Fruit fly (Drosophila melanogaster) whole organism, embryonic: ENCODE data around the gene CecA1.

ENCODE experiments used
- Atf6 ChIP-seq: fragments of 200-800 bp; sonication (Bioruptor generic); IDR thresholded peaks from 2 replicates; pipeline ENCODE4 v1.3.6; 2022; ENCODE audit warnings: missing biosample characterization, missing genetic modification characterization
- B-H2 ChIP-seq: fragments of 200-800 bp; sonication (Bioruptor generic); optimal IDR thresholded peaks from 2 replicates; lab custom pipeline; 2018; ENCODE audit warnings: missing biosample characterization, mild to moderate bottlenecking, missing genetic modification characterization
- CG11398 ChIP-seq: fragments of 200-800 bp; sonication (Bioruptor generic); optimal IDR thresholded peaks from 2 replicates; lab custom pipeline; 2016; ENCODE audit warnings: missing biosample characterization, missing genetic modification characterization
- CG11504 ChIP-seq: fragments of 200-800 bp; sonication (Bioruptor generic); optimal IDR thresholded peaks from 3 replicates; lab custom pipeline; 2019; ENCODE audit warnings: missing biosample characterization, mild to moderate bottlenecking, missing genetic modification characterization, moderate library complexity
- CG12155 ChIP-seq: fragments of 200-800 bp; sonication (Bioruptor generic); optimal IDR thresholded peaks from 3 replicates; lab custom pipeline; 2016; ENCODE audit warnings: missing biosample characterization, missing genetic modification characterization
- CG12219 ChIP-seq: fragments of 200-800 bp; sonication (Bioruptor generic); optimal IDR thresholded peaks from 3 replicates; lab custom pipeline; 2018; ENCODE audit warnings: missing biosample characterization, mild to moderate bottlenecking, missing genetic modification characterization
- CG14441 ChIP-seq: fragments of 200-800 bp; sonication (Bioruptor generic); IDR thresholded peaks from 2 replicates; pipeline ENCODE4 v1.3.6; 2022; ENCODE audit warnings: missing biosample characterization, missing genetic modification characterization
- CG16813 ChIP-seq: fragments of 200-800 bp; sonication (Bioruptor generic); IDR thresholded peaks from 3 replicates; pipeline ENCODE4 v1.3.6; 2022; ENCODE audit warnings: missing biosample characterization, missing genetic modification characterization; ENCODE audit not compliant: partially characterized antibody
- CG17568 ChIP-seq: fragments of 200-800 bp; sonication (Bioruptor generic); optimal IDR thresholded peaks from 2 replicates; lab custom pipeline; 2018; ENCODE audit warnings: missing biosample characterization, mild to moderate bottlenecking, missing genetic modification characterization, moderate library complexity
- CG2116 ChIP-seq: fragments of 200-800 bp; sonication (Bioruptor generic); optimal IDR thresholded peaks from 3 replicates; lab custom pipeline; 2018; ENCODE audit warnings: missing biosample characterization, mild to moderate bottlenecking, missing genetic modification characterization
- CG2202 ChIP-seq: fragments of 200-800 bp; sonication (Bioruptor generic); optimal IDR thresholded peaks from 2 replicates; lab custom pipeline; 2018; ENCODE audit warnings: missing biosample characterization, mild to moderate bottlenecking, missing genetic modification characterization
- CG31365 ChIP-seq: fragments of 200-800 bp; sonication (Bioruptor generic); optimal IDR thresholded peaks from 2 replicates; lab custom pipeline; 2018; ENCODE audit warnings: missing biosample characterization, mild to moderate bottlenecking, missing genetic modification characterization
- CG31388 ChIP-seq: fragments of 200-800 bp; sonication (Bioruptor generic); optimal IDR thresholded peaks from 2 replicates; lab custom pipeline; 2016; ENCODE audit warnings: missing biosample characterization, missing genetic modification characterization
- CG4730 ChIP-seq: fragments of 200-800 bp; sonication (Bioruptor generic); IDR thresholded peaks from 2 replicates; pipeline ENCODE4 v1.3.6; 2022; ENCODE audit warnings: missing biosample characterization, missing genetic modification characterization
- CG6175 ChIP-seq: fragments of 200-800 bp; sonication (Bioruptor generic); IDR thresholded peaks from 3 replicates; pipeline ENCODE4 v1.3.6; 2022; ENCODE audit warnings: missing biosample characterization, missing genetic modification characterization
- CG8359 ChIP-seq: fragments of 200-800 bp; sonication (Bioruptor generic); optimal IDR thresholded peaks from 2 replicates; lab custom pipeline; 2017; ENCODE audit warnings: missing biosample characterization, mild to moderate bottlenecking, missing genetic modification characterization, borderline replicate concordance
- CG8478 ChIP-seq: fragments of >200 bp; optimal IDR thresholded peaks from 2 replicates; lab custom pipeline; 2018
- CG8924 ChIP-seq: fragments of 200-800 bp; optimal IDR thresholded peaks from 3 replicates; lab custom pipeline; 2019; ENCODE audit warnings: missing biosample characterization, mild to moderate bottlenecking, missing genetic modification characterization, moderate library complexity
- CkIIα-i1 ChIP-seq: fragments of 200-800 bp; sonication (Bioruptor generic); IDR thresholded peaks from 2 replicates; pipeline ENCODE4 v1.3.6; 2022; ENCODE audit warnings: missing biosample characterization, missing genetic modification characterization
- Dbx ChIP-seq: fragments of 200-800 bp; sonication (Bioruptor generic); IDR thresholded peaks from 3 replicates; pipeline ENCODE4 v1.3.6; 2022; ENCODE audit warnings: missing biosample characterization, missing genetic modification characterization
- Dek ChIP-seq: fragments of 200-800 bp; sonication (Bioruptor generic); optimal IDR thresholded peaks from 3 replicates; lab custom pipeline; 2019; ENCODE audit warnings: missing biosample characterization, mild to moderate bottlenecking, missing genetic modification characterization, moderate library complexity
- Ets97D ChIP-seq: fragments of 200-800 bp; sonication (Bioruptor generic); optimal IDR thresholded peaks from 3 replicates; lab custom pipeline; 2016; ENCODE audit warnings: missing biosample characterization, missing genetic modification characterization
- Fer1 ChIP-seq: fragments of 200-800 bp; sonication (Bioruptor generic); optimal IDR thresholded peaks from 2 replicates; lab custom pipeline; 2017; ENCODE audit warnings: missing biosample characterization, mild to moderate bottlenecking, missing genetic modification characterization
- HHEX ChIP-seq: fragments of 200-800 bp; sonication (Bioruptor generic); optimal IDR thresholded peaks from 3 replicates; lab custom pipeline; 2017; ENCODE audit warnings: missing biosample characterization, mild to moderate bottlenecking, missing genetic modification characterization, missing genetic modification reagents
- Lhr ChIP-seq: fragments of 200-800 bp; sonication (Bioruptor generic); optimal IDR thresholded peaks from 3 replicates; lab custom pipeline; 2017; ENCODE audit warnings: mild to moderate bottlenecking, missing biosample characterization, missing genetic modification reagents, missing genetic modification characterization
- Lim3 ChIP-seq: fragments of 200-800 bp; sonication (Bioruptor generic); IDR thresholded peaks from 2 replicates; pipeline ENCODE4 v1.3.6; 2022; ENCODE audit warnings: missing biosample characterization, missing genetic modification characterization
- Lpt ChIP-seq: fragments of >200 bp; optimal IDR thresholded peaks from 2 replicates; lab custom pipeline; 2018; ENCODE audit warnings: missing biosample characterization, missing genetic modification characterization
- Mad ChIP-seq: fragments of 200-800 bp; sonication (Bioruptor generic); optimal IDR thresholded peaks from 2 replicates; lab custom pipeline; 2016; ENCODE audit warnings: missing biosample characterization, missing genetic modification characterization
- Med ChIP-seq: fragments of 200-800 bp; sonication (Bioruptor generic); peaks from one replicate; lab custom pipeline; 2016; ENCODE audit warnings: missing biosample characterization, missing genetic modification characterization, mild to moderate bottlenecking, inconsistent platforms, moderate library complexity
- NK7.1 ChIP-seq: fragments of 200-800 bp; sonication (Bioruptor generic); optimal IDR thresholded peaks from 3 replicates; lab custom pipeline; 2016; ENCODE audit warnings: missing biosample characterization, missing genetic modification characterization
- Nf-YB ChIP-seq: fragments of 200-800 bp; sonication (Bioruptor generic); optimal IDR thresholded peaks from 3 replicates; lab custom pipeline; 2019; ENCODE audit warnings: missing biosample characterization, mild to moderate bottlenecking, missing genetic modification characterization, moderate library complexity
- Six4 ChIP-seq: fragments of 200-800 bp; sonication (Bioruptor generic); optimal IDR thresholded peaks from 2 replicates; lab custom pipeline; 2016; ENCODE audit warnings: missing biosample characterization, missing genetic modification characterization
- Vsx1 ChIP-seq: fragments of 200-800 bp; sonication (Bioruptor generic); optimal IDR thresholded peaks from 2 replicates; lab custom pipeline; 2017; ENCODE audit warnings: missing biosample characterization, mild to moderate bottlenecking, missing genetic modification characterization, missing genetic modification reagents
- Xrp1 ChIP-seq: fragments of 200-800 bp; sonication (Bioruptor generic); IDR thresholded peaks from 2 replicates; pipeline ENCODE4 v1.3.6; 2022; ENCODE audit warnings: missing biosample characterization, missing genetic modification characterization
- az2 ChIP-seq: fragments of 200-800 bp; sonication (Bioruptor generic); optimal IDR thresholded peaks from 3 replicates; lab custom pipeline; 2016; ENCODE audit warnings: missing biosample characterization, missing genetic modification characterization
- bbx ChIP-seq: fragments of 200-800 bp; sonication (Bioruptor generic); IDR thresholded peaks from 2 replicates; pipeline ENCODE4 v1.3.6; 2022; ENCODE audit warnings: missing biosample characterization, missing genetic modification characterization; ENCODE audit not compliant: partially characterized antibody
- chn ChIP-seq: fragments of 200-800 bp; sonication (Bioruptor generic); optimal IDR thresholded peaks from 2 replicates; lab custom pipeline; 2016; ENCODE audit warnings: missing biosample characterization, missing genetic modification characterization
- dati ChIP-seq: fragments of 200-800 bp; sonication (Bioruptor generic); IDR thresholded peaks from 2 replicates; pipeline ENCODE4 v1.3.6; 2022; ENCODE audit warnings: missing biosample characterization, missing genetic modification characterization
- dpn ChIP-seq, 2 experiments: fragments of 200-800 bp; sonication (Bioruptor generic); optimal IDR thresholded peaks; 3 replicates each; lab custom pipeline; 2016; ENCODE audit warnings: missing biosample characterization in 2 of 2, missing genetic modification characterization in 2 of 2
- fru ChIP-seq: fragments of >200 bp; optimal IDR thresholded peaks from 2 replicates; lab custom pipeline; 2017
- jing ChIP-seq: fragments of 200-800 bp; sonication (Bioruptor generic); optimal IDR thresholded peaks from 2 replicates; lab custom pipeline; 2018; ENCODE audit warnings: missing biosample characterization, mild to moderate bottlenecking, missing genetic modification characterization
- kni ChIP-seq: fragments of 200-800 bp; sonication (Bioruptor generic); optimal IDR thresholded peaks from 3 replicates; lab custom pipeline; 2017; ENCODE audit warnings: mild to moderate bottlenecking, missing biosample characterization, missing genetic modification reagents, missing genetic modification characterization
- lab ChIP-seq: fragments of 200-800 bp; sonication (Bioruptor generic); optimal IDR thresholded peaks from 3 replicates; lab custom pipeline; 2017; ENCODE audit warnings: missing biosample characterization, missing genetic modification characterization, mild to moderate bottlenecking, moderate library complexity, missing genetic modification reagents
- pnt ChIP-seq: fragments of 200-800 bp; sonication (Bioruptor generic); optimal IDR thresholded peaks from 3 replicates; lab custom pipeline; 2016; ENCODE audit warnings: missing biosample characterization, missing genetic modification characterization
- psq ChIP-seq: fragments of 200-800 bp; sonication (Bioruptor generic); optimal IDR thresholded peaks from 2 replicates; lab custom pipeline; 2017; ENCODE audit warnings: missing biosample characterization, missing genetic modification characterization
- sd ChIP-seq: fragments of 200-800 bp; sonication (Bioruptor generic); optimal IDR thresholded peaks from 3 replicates; lab custom pipeline; 2018; ENCODE audit warnings: missing biosample characterization, mild to moderate bottlenecking, missing genetic modification characterization, moderate library complexity
- sisA ChIP-seq: fragments of 200-800 bp; sonication (Bioruptor generic); IDR thresholded peaks from 2 replicates; pipeline ENCODE4 v1.3.6; 2022; ENCODE audit warnings: missing biosample characterization, missing genetic modification characterization
- sob ChIP-seq: fragments of 200-800 bp; sonication (Bioruptor generic); IDR thresholded peaks from 2 replicates; pipeline ENCODE4 v1.3.6; 2022; ENCODE audit warnings: missing biosample characterization, missing genetic modification characterization
- sug ChIP-seq: fragments of 200-800 bp; optimal IDR thresholded peaks from 2 replicates; lab custom pipeline; 2019; ENCODE audit warnings: missing biosample characterization, mild to moderate bottlenecking, missing genetic modification characterization, moderate library complexity
- tll ChIP-seq, 2 experiments: fragments of 200-800 bp in 1 of 2; fragments of >200 bp in 1 of 2; sonication (Bioruptor generic) in 1 of 2; optimal IDR thresholded peaks; 2 replicates each; lab custom pipeline; 2017 to 2019; ENCODE audit warnings: missing biosample characterization in 2 of 2, missing genetic modification characterization in 2 of 2, mild to moderate bottlenecking in 1 of 2, moderate library complexity in 1 of 2
- unpg ChIP-seq: fragments of 200-800 bp; sonication (Bioruptor generic); optimal IDR thresholded peaks from 3 replicates; lab custom pipeline; 2018; ENCODE audit warnings: missing biosample characterization, mild to moderate bottlenecking, missing genetic modification characterization, moderate library complexity
- vfl ChIP-seq: fragments of 200-800 bp; sonication (Bioruptor generic); optimal IDR thresholded peaks from 2 replicates; lab custom pipeline; 2016; ENCODE audit warnings: missing biosample characterization, missing genetic modification characterization

CecA1 gene

DNA sequence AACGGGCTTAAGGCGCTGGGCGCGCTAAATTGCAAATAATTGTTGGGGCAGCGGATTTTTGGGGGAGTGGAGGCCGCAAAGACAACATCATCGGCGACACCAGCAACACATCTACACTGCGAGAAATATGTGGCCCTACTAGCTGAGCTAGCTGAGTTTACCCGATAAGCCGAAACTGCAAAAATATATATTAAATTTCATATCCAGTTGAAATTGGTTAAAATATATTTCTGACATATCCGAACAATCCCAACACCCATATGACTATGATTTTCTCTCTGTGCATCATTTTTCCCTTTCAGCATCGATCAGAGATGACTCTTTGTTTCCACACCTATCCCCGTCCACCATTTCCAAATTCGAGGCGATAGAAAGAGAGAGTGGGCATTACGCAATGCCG lies 20.8 kb upstream of the CecA1 start (continued):
- no peak for TF ChIP-seq CG16813
- TF ChIP-seq CG12155 (GFP tag; lab: Kevin White, UChicago), result peak; percentile 54
- peak; percentile 66 for TF ChIP-seq pnt (GFP tag; lab: Kevin White, UChicago)
- peak; percentile 58 for TF ChIP-seq CG8359 (GFP tag; lab: Kevin White, UChicago)
- TF ChIP-seq sd (tag; lab: Kevin White, UChicago), result peak; percentile 9
- TF ChIP-seq sob (GFP tag; lab: Robert Waterston, UW), result peak; percentile 85
- no peak for TF ChIP-seq bbx
- peak; percentile 66 for TF ChIP-seq Vsx1 (GFP tag; lab: Kevin White, UChicago)
- TF ChIP-seq CG17568 (GFP tag; lab: Kevin White, UChicago), result peak; percentile 30
- TF ChIP-seq Lim3 (GFP tag; lab: Robert Waterston, UW), result no peak
- TF ChIP-seq CG8478, result no peak
- no peak for TF ChIP-seq tll (GFP tag; optimal IDR thresholded peaks at IDR 0.05; lab: Kevin White, UChicago)
- peak; percentile 10 for TF ChIP-seq Nf-YB (GFP tag; lab: Kevin White, UChicago)
- TF ChIP-seq sisA (GFP tag; lab: Robert Waterston, UW), result peak; percentile 82
- peak; percentile 78 for TF ChIP-seq Fer1 (GFP tag; lab: Kevin White, UChicago)
- no peak for TF ChIP-seq psq (GFP tag; lab: Kevin White, UChicago)
- peak; percentile 47 for TF ChIP-seq chn (GFP tag; lab: Kevin White, UChicago)
- TF ChIP-seq Xrp1 (GFP tag; lab: Robert Waterston, UW), result peak; percentile 86
- peak; percentile 70 for TF ChIP-seq HHEX (GFP tag; lab: Kevin White, UChicago)
- TF ChIP-seq CG31365 (tag; lab: Kevin White, UChicago), result peak; percentile 34
- TF ChIP-seq Ets97D (GFP tag; lab: Kevin White, UChicago), result peak; percentile 19
- no peak for TF ChIP-seq B-H2 (GFP tag; lab: Kevin White, UChicago)
- peak; percentile 78 for TF ChIP-seq Atf6 (GFP tag; lab: Robert Waterston, UW)
- peak; percentile 72 for TF ChIP-seq Dbx (GFP tag; lab: Robert Waterston, UW)
- TF ChIP-seq vfl (GFP tag; lab: Kevin White, UChicago), result no peak
- peak; percentile 67 for TF ChIP-seq CG4730
- TF ChIP-seq kni (GFP tag; lab: Kevin White, UChicago), result no peak
- no peak for TF ChIP-seq Mad (GFP tag; lab: Kevin White, UChicago)
- peak; percentile 19 for TF ChIP-seq Lhr (GFP tag; lab: Kevin White, UChicago)
- TF ChIP-seq fru (lab: Kevin White, UChicago), result no peak
- TF ChIP-seq NK7.1, result no peak
- no peak for TF ChIP-seq CG2202 (tag; lab: Kevin White, UChicago)
- TF ChIP-seq Med (GFP tag; lab: Kevin White, UChicago), result peak; percentile 95
- peak; percentile 86 for TF ChIP-seq CG11504 (tag; lab: Kevin White, UChicago)
- TF ChIP-seq Six4, result peak; percentile 41
- peak; percentile 60 for TF ChIP-seq Dek (tag; lab: Kevin White, UChicago)
- TF ChIP-seq jing (GFP tag; lab: Kevin White, UChicago), result peak; percentile 53
- peak; percentile 63 for TF ChIP-seq CG8924 (tag; lab: Kevin White, UChicago)
- no peak for TF ChIP-seq Lpt (GFP tag; lab: Kevin White, UChicago)
- peak; percentile 31 for TF ChIP-seq sug (tag; lab: Kevin White, UChicago)
- peak; percentile 89 for TF ChIP-seq CG14441 (GFP tag; lab: Robert Waterston, UW)
- peak; percentile 85 for TF ChIP-seq lab
- TF ChIP-seq CkIIα-i1 (GFP tag; lab: Robert Waterston, UW), result 0 out of 2 replicates have a peak, but pooled peaks have one; percentile 13
- no peak for TF ChIP-seq CG6175 (GFP tag; lab: Robert Waterston, UW)
- TF ChIP-seq CG2116 (GFP tag; lab: Kevin White, UChicago), result no peak
- TF ChIP-seq CG11398, result no peak
- peak; percentile 60 to 71 for TF ChIP-seq dpn (GFP tag; optimal IDR thresholded peaks at IDR 0.05; lab: Kevin White, UChicago)
- TF ChIP-seq unpg (GFP tag; lab: Kevin White, UChicago), result peak; percentile 79
- peak; percentile 72 for TF ChIP-seq CG12219 (GFP tag; lab: Kevin White, UChicago)
- TF ChIP-seq CG31388 (GFP tag; lab: Kevin White, UChicago), result peak; percentile 45
- TF ChIP-seq dati (GFP tag; lab: Robert Waterston, UW), result no peak
- peak; percentile 77 for TF ChIP-seq az2 (GFP tag; lab: Kevin White, UChicago)
